Worm (Caenorhabditis elegans): ENCODE measurements around the gene lmp-2.

DNA sequence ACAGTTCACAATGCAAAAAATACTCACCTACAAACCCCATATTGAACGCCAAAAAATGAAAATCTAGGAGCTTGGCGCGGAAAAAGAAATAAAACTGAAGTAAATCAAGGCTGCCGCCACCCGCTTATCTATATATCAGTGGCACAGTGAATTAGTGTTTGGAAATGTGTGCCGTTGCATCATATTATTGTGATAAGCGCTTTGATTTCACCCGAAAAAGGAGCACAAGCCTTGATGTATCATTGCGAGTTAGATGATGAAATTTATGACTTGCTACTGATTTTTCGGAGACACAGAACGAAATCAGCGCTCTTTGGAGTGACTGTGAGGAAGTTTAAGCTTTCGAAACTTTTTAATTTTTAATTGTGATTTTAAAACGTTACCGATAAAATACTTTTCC is 23.0 kb downstream of the lmp-2 start, which contains the start of the genes R193.2 and R193.6:
- no peak for TF ChIP-seq ets-4 (GFP tag; optimal IDR thresholded peaks at IDR 0.05)
- no peak for TF ChIP-seq ceh-79 (tag; optimal IDR thresholded peaks at IDR 0.05)

Measured in whole organism, young adult.